Fruit fly (Drosophila melanogaster) whole organism, prepupa: ENCODE data around the gene Ilk.

Source experiments
- CG3032 ChIP-seq: fragments of 200-800 bp; optimal IDR thresholded peaks from 2 replicates; lab custom pipeline; 2019; ENCODE audit warnings: missing biosample characterization, mild to moderate bottlenecking, missing genetic modification characterization, moderate library complexity
- svp ChIP-seq: fragments of 200-800 bp; sonication (Bioruptor generic); peaks from one replicate; lab custom pipeline; 2016; ENCODE audit warnings: missing biosample characterization, missing genetic modification characterization

dm6 chr3L:21261403-21262164 lies 44.9 kb downstream of the Ilk start:
- TF ChIP-seq CG3032 (tag; lab: Kevin White, UChicago), result no peak
- TF ChIP-seq svp (GFP tag; lab: Kevin White, UChicago), result peak; percentile 49
